Worm (Caenorhabditis elegans) whole organism, L1 larva: ENCODE results near the gene ctsa-3.2.

ENCODE experiments used
- efl-1 ChIP-seq, 4 experiments: fragments of 150-350 bp; optimal IDR thresholded peaks in 3 of 4; peaks in 1 of 4; 1 replicate in 1 of 4; 2 replicates in 3 of 4; lab custom pipeline; 2014; ENCODE audit warnings: missing biosample characterization in 2 of 4, missing genetic modification characterization in 2 of 4, missing genetic modification reagents in 2 of 4
- fkh-8 ChIP-seq: sonication (generic microtip); optimal IDR thresholded peaks from 2 replicates; lab custom pipeline; 2016; ENCODE audit warnings: mild to moderate bottlenecking, missing genetic modification characterization, missing compliant biosample characterization
- jun-1 ChIP-seq: fragments of 150-350 bp; optimal IDR thresholded peaks from 2 replicates; lab custom pipeline; 2014; ENCODE audit warnings: missing biosample characterization, missing genetic modification reagents, missing genetic modification characterization
- pax-3 ChIP-seq: fragments of 200-800 bp; sonication (Bioruptor generic); optimal IDR thresholded peaks from 2 replicates; lab custom pipeline; 2018; ENCODE audit warnings: mild to moderate bottlenecking, missing genetic modification characterization, moderate library complexity, missing compliant biosample characterization
- unc-98 ChIP-seq: fragments of 200-800 bp; sonication (Bioruptor generic); IDR thresholded peaks from 2 replicates; pipeline ENCODE4 v1.3.6; 2022; ENCODE audit warnings: missing genetic modification characterization, missing compliant biosample characterization

DNA sequence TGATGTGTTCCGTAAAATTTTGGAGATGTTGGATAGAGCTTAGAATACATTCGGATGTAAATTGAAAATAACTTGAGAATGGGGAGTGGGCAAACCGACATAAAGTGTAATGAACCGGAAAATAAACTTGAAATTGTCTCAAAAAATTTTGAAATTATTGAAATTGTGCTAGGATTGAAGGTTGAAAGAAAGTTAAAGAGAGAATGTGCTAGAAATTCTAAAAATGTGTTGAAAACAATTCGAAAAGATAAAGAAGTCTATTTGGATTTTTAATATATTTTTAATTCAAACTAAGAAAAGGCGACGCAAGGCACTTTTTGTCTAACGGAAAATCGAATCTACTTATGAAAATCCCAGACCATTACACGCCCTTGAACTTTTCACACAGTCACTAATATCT lies 41.1 kb upstream of the ctsa-3.2 start, which contains the start of gene ZK938.3:
- TF ChIP-seq unc-98 (no peak), jun-1 (tag; lab: Kevin White, UChicago) (no peak), pax-3 (tag; lab: Kevin White, UChicago) (no peak), efl-1 (optimal IDR thresholded peaks at IDR 0.05; lab: Kevin White, UChicago) (no peak), efl-1 (GFP tag; optimal IDR thresholded peaks at IDR 0.05 in 1 of 2; lab: Kevin White, UChicago) (no peak), fkh-8 (tag; lab: Kevin White, UChicago) (no peak)
